Fruit fly (Drosophila melanogaster): ENCODE data around the gene CG4297.

Gene CG4297

DNA sequence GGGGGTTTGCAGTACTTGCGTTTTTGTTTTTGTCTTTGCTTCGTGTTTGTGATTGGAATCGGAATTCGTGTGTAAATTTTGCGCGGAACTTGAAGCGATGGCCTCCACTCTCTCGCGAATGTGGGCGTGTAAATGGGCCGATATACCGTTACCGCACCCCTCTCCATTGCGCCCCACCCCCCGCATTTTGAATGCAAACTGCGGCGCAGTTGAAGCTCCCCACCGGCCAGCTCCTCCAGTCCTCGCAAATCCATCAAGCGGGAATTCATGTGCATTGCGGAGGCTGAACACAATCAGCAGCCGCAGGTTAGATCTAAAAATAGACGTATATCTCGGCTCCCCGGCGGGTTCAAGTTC, 9.4 kb upstream of the CG4297 start:
- TF ChIP-seq ttk (optimal IDR thresholded peaks at IDR 0.05): no peak
- no peak for TF ChIP-seq h (optimal IDR thresholded peaks at IDR 0.05)
- TF ChIP-seq Sin3A (optimal IDR thresholded peaks at IDR 0.05): no peak
- no peak for TF ChIP-seq Myc (optimal IDR thresholded peaks at IDR 0.05)
- no peak for TF ChIP-seq psq (optimal IDR thresholded peaks at IDR 0.05)
- no peak for TF ChIP-seq insv (optimal IDR thresholded peaks at IDR 0.05)

DNA sequence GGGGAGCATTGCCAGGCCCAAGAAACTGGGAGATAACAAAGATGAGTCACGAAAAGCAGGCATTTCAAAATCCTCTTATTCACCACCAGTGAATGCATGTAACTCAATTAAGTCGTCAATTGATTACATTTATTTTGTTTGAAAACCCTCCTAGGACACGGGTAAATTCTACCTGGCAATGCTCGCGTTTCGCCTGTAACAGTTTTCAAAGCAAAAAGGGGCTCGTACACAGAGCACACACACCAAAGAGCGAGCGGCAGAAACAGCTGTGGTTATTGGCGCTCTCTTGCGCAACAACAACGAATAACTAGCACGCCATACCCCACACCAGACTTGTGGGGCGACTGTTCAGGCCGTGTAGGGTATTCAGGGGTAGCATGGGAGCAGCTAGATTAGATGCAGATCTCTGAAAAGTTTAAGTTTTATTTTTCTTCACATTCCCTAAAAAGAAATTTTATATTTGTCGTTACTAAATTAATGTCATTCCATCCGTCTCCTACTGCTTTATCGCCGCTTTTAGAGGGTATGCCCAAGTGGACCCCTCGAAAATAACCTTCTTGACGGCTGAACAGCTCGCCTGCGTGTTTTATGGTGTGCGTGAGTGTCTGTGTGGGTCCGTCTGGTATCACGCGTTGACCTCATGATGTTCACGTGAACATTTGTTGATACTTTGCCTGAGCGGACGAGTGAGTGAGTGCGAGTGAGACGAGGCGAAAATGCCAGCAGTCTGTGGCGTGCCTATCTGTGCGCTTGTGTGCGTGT, 8.8 kb upstream of the CG4297 start:
- TF ChIP-seq Sin3A (optimal IDR thresholded peaks at IDR 0.05) (no peak), Myc (optimal IDR thresholded peaks at IDR 0.05) (no peak), insv (optimal IDR thresholded peaks at IDR 0.05) (no peak)

DNA sequence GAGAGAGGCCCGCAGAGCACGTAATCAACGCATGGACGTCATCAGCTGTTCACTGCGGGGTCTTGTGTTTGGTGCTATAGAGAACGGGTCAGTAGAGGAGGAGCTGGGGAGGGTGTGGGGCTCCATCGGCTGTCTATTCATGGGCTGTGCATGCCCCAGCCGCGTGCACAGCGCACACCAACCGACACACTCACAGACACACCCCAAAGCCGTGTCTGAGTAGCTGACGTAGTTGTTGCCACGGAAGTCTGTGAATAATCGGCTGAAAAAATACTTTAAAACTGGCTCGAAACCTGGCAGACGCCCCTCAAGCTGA, 8.2 kb upstream of the CG4297 start:
- TF ChIP-seq ttk (optimal IDR thresholded peaks at IDR 0.05): no peak

DNA sequence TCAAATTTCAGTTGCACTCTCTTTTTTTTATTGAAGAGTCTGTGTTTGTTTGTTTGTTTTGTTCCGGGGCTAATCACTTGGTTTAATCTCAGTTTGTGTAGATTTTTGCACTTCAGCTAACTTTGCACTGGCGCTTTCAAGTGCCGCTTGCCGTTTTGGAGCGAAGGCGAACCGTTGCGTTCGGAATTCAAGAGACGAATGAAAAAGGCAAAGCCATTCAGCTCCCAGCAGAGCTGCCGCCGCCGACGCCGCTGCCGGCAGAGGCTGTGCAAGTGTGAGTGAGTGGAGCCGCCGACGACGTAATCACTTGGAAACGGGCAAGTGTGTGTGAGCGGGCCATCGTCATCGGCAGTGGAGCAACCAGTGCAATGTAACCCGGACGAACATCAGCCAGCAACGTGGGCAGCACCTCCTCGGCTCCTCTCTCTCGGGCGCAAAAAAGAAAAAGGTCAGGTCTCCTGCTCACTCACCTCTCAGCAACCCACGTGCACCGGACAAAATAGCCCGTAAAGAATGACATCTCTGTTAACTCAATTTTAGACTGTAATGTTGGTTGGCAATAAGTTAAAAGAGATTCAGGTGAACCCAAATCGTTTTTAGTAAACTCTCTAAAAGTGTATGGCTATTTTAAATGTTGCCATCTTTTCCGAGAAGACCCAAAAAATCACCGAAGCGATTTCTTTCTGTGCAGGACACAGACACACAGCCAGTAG, 7.6 kb upstream of the CG4297 start, which contains the start of gene cbt:
TSS of gene cbt (minus strand) at position 206 of the 713 bp plus-strand sequence.
- TF ChIP-seq psq (optimal IDR thresholded peaks at IDR 0.05) (no peak), h (optimal IDR thresholded peaks at IDR 0.05) (no peak), insv (optimal IDR thresholded peaks at IDR 0.05) (no peak), Sin3A (optimal IDR thresholded peaks at IDR 0.05) (no peak), ttk (optimal IDR thresholded peaks at IDR 0.05) (no peak), Myc (optimal IDR thresholded peaks at IDR 0.05) (no peak)

DNA sequence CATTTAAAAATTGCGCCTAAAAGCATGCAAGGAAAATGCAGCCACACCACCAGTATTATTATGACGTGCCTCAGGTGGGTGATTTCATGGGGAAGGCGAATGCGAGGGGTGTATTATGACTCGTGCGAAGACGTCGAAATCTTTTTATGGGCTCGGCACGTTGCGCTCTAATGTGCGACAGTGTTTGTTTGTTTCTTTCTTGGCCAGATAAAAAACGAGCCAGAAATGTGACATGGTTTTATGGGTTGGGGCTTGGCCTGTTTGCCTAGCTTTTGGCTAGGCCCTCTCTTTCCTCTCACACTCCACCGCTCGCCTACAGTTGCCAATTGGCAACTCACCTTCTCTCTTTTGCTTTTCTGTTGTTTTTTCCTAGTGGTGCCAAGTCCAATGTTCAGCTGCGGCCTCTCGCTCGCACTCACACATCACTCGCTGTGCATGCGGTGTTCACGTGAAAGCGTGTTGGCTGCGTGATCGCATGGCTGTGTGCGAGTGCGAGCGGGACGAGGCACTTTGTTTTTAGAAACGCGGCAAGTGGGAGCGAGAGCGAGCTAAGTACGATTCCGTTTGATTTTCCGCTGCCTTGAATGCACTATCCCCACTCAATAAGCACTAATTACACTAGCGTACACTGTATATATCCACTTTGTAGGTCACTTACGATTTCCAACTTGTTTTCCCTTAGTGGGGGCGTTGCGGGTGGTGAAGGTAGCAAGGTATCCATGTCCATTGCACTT, 6.9 kb upstream of the CG4297 start:
- TF ChIP-seq h (optimal IDR thresholded peaks at IDR 0.05) (no peak), Myc (optimal IDR thresholded peaks at IDR 0.05) (no peak), Sin3A (optimal IDR thresholded peaks at IDR 0.05) (no peak), ttk (optimal IDR thresholded peaks at IDR 0.05) (no peak), psq (optimal IDR thresholded peaks at IDR 0.05) (no peak), insv (optimal IDR thresholded peaks at IDR 0.05) (no peak)

DNA sequence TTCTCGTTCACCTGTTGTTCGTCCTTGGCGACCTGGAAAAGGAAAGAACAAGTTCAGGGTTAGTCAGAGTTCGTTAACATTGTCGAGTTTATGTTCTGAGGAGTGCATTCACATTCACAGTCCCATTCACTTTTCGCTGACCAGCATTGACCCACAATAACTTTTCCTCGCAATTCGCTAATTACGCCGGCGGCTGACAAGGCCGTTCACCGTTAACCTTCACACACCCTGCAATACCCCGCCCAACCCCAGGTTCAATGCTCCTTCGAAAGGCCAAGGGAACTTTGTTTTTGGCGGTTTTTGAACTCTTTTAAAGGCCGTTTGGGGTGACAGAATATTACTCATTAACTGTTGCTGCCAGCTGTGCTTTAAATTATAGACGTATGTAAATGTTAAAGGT, 6.2 kb upstream of the CG4297 start:
- TF ChIP-seq psq (optimal IDR thresholded peaks at IDR 0.05) (no peak), ttk (optimal IDR thresholded peaks at IDR 0.05) (peak; percentile 77)

DNA sequence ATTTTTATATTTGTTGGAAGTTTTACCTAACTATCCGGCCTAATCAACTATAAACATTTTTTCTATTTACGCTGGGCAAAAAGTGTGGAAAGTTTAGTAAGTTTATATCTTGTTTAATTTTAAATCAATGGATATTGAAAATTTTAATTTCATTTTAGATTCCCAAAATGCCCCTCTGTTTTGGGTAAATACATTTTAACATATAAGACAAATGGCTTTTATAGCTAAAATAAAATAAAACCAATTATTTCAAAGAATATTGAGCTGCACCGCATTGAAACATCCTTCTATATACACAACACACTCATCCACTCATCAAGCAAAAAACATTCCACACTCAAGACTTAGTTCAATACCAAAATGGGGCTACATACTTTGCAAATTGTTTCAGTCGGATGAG, 3.9 kb upstream of the CG4297 start, which contains the start of gene ush:
TSS of gene ush (plus strand) at position 301 of the 400 bp plus-strand sequence.
- no peak for TF ChIP-seq h (optimal IDR thresholded peaks at IDR 0.05)

DNA sequence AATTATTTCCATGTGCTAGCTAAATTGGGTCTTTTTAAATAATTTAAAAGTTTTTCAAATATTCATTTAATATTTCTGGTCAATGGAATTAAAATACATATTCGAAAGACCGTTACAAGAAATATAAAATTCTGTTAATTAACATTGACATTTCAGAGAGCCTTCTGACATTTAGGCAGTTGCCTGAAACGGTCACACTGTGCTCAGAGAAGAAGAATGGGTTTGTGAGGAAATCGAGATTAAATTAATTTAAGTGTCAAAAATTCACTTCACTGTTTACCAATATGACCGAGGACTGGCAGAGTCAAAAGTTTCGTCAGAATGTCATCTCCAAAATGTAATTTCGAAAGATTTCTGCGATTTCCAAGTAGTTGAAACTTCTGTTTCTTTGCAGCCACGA, 829 bp upstream of the CG4297 start, which contains the start of gene MED15:
TSS of gene MED15 (plus strand) at position 185 of the 400 bp plus-strand sequence.
- TF ChIP-seq psq (optimal IDR thresholded peaks at IDR 0.05) (no peak), Sin3A (optimal IDR thresholded peaks at IDR 0.05) (no peak), h (optimal IDR thresholded peaks at IDR 0.05) (no peak), insv (optimal IDR thresholded peaks at IDR 0.05) (no peak), Myc (optimal IDR thresholded peaks at IDR 0.05) (no peak), ttk (optimal IDR thresholded peaks at IDR 0.05) (no peak)

DNA sequence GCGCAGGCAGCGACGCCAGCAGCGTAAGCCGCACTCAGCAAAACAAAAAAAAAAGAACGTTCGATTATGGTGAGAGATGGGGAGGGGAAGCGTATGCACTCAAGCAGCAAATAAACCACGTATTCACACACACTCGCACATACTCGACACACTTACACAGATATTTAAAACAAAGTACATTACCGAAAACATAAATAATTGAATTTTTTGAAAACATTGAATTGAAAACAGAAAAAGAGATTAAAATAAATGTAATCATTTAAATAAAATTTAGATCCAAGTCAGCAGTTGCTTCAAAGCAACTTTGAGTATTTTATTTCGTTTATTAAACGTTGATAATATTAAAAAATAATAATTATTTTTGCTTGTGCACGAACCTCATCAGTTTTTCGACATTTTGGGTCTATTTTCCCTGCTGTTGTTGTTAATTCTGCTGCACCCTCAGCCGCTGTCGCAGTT, 950 bp downstream of the CG4297 start:
- TF ChIP-seq h (optimal IDR thresholded peaks at IDR 0.05) (no peak), insv (optimal IDR thresholded peaks at IDR 0.05) (no peak), psq (optimal IDR thresholded peaks at IDR 0.05) (no peak), Myc (optimal IDR thresholded peaks at IDR 0.05) (no peak), ttk (optimal IDR thresholded peaks at IDR 0.05) (no peak), Sin3A (optimal IDR thresholded peaks at IDR 0.05) (no peak)

DNA sequence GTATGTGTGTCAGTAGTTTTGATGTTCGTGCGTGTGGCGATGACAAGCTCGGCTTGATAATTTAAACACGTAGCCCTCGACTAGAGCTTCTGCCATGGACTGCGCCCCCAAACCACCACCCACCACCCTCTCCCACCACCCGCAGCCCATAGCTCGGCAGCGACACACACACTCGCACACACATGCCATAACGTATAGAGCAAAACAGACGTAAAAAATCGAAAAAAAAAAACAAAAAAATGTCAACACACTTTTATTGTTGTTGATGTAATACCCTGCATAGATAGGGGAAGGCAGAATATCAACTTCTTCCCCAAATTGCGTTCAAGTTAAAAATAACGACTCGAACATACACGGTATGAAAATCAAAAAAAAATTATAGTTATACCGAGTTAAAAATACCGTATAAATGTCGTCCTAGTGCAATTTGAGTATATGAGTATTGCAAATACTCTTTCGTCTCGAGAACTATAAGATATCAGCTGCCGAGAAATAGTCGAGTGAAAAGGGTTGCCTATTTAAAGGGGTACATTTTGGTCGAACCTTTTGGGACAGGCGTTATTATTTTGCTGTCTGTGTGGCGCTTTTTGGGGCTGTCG, 1.6 kb downstream of the CG4297 start:
- TF ChIP-seq h (optimal IDR thresholded peaks at IDR 0.05): no peak

DNA sequence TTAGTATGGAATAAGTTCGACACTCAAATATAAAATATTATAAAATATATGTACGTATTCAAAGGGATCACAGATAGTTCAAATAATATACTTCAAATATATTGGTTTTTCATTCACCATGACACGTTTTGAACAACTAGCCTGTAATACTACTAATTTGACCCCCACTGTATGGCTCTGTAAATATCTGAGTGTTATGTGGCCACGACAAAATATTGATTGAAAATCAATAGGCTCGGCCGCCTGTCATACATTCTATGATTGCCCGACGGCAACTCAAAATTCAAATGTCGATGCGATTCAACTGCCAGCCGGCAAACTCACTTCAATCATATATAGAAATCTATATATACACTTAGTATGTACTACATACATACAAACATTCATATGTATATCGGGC, 2.1 kb downstream of the CG4297 start:
- TF ChIP-seq h (optimal IDR thresholded peaks at IDR 0.05): no peak
- TF ChIP-seq ttk (optimal IDR thresholded peaks at IDR 0.05): no peak
- TF ChIP-seq Myc (optimal IDR thresholded peaks at IDR 0.05): no peak
- TF ChIP-seq psq (optimal IDR thresholded peaks at IDR 0.05): no peak
- no peak for TF ChIP-seq Sin3A (optimal IDR thresholded peaks at IDR 0.05)
- TF ChIP-seq insv (optimal IDR thresholded peaks at IDR 0.05): no peak

DNA sequence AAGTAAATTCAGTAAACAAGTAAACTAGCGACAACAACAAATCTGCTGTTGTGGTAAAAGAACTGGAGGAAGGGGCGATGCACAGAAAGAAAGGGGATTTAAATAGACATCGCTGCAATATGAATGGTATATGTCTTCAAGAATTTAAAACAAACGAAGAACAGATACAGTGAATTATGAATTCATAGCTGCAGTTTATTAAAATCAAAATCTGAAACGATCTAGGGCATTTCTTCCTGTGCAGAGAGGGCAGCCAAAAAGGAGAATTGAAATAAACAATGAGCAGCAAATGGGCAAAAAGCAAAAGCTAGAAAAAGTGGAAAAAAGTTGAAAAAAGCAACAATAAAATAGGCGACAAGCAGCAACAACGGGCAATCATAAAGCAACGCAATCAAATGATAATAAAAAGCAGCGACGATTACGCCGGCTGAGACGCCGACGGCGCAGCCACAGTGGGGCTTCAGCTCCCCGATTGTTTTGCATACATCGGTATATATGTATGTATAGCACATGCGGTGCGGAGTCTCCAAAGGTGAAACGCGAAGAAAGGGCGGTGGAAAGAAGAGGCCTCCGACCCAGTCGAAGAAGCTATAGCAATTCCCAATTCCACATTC, 3.1 kb downstream of the CG4297 start:
- TF ChIP-seq ttk (optimal IDR thresholded peaks at IDR 0.05) (no peak), Myc (optimal IDR thresholded peaks at IDR 0.05) (no peak), h (optimal IDR thresholded peaks at IDR 0.05) (no peak), insv (optimal IDR thresholded peaks at IDR 0.05) (no peak), psq (optimal IDR thresholded peaks at IDR 0.05) (no peak), Sin3A (optimal IDR thresholded peaks at IDR 0.05) (no peak)
